Worm (Caenorhabditis elegans): ENCODE measurements around the gene nhr-271.

ce11 chrV:16565639-16566038 is 14.7 kb downstream of the nhr-271 start, which contains the start of gene sru-45:
- TF ChIP-seq K09A11.1 (tag; optimal IDR thresholded peaks at IDR 0.05; ENCODE audit: insufficient read depth) (no peak), odd-2 (tag; optimal IDR thresholded peaks at IDR 0.05) (no peak), ceh-18 (tag; optimal IDR thresholded peaks at IDR 0.05) (no peak), ceh-6 (GFP tag; optimal IDR thresholded peaks at IDR 0.05) (no peak), ceh-34 (tag; optimal IDR thresholded peaks at IDR 0.05) (no peak), ttx-3 (tag; optimal IDR thresholded peaks at IDR 0.05) (no peak), ceh-31 (tag; optimal IDR thresholded peaks at IDR 0.05) (no peak)
